Worm (Caenorhabditis elegans) whole organism, L4/young adult: ENCODE measurements around the gene ubq-1.

Experiments used
- W03F9.2 ChIP-seq: fragments of 150-350 bp; optimal IDR thresholded peaks from 2 replicates; lab custom pipeline; 2014; ENCODE audit warnings: missing biosample characterization, missing genetic modification characterization
- him-1 ChIP-seq: sonication (generic microtip); optimal IDR thresholded peaks from 2 replicates; lab custom pipeline; 2016; ENCODE audit warnings: missing genotype, missing genetic modification reagents, missing genetic modification characterization, missing compliant biosample characterization

DNA sequence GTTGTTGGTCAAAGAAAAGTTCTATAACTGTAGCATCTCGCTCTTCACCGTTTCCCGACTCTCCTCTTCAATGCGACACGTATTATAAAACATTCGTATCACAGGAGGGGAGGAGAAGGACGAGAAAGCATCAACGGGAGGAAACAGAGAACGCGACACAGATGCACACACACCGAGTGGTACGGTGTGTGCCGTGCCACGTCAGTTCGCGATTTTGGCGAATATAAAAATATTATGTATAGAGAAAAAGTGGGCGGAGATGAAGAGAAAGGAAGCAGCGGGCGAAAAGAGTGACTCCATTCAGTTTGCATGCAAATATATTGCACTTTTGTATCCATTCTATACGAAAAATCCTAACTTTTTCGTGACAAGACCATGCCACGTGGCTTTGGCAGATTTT lies 25.3 kb upstream of the ubq-1 start:
- no peak for TF ChIP-seq him-1
- TF ChIP-seq W03F9.2, result no peak
